Fruit fly (Drosophila melanogaster) whole organism, embryonic: ENCODE results near the gene CG6656.

ENCODE experiments used
- B-H2 ChIP-seq: fragments of 200-800 bp; sonication (Bioruptor generic); optimal IDR thresholded peaks from 2 replicates; lab custom pipeline; 2018; ENCODE audit warnings: missing biosample characterization, mild to moderate bottlenecking, missing genetic modification characterization
- CG10366 ChIP-seq: fragments of 200-800 bp; sonication (Bioruptor generic); IDR thresholded peaks from 2 replicates; pipeline ENCODE4 v1.3.6; 2022; ENCODE audit warnings: missing biosample characterization, missing genetic modification characterization
- CG10462 ChIP-seq: fragments of 200-800 bp; sonication (Bioruptor generic); optimal IDR thresholded peaks from 2 replicates; lab custom pipeline; 2016; ENCODE audit warnings: missing biosample characterization, missing genetic modification characterization
- CG12236 ChIP-seq: fragments of 200-800 bp; sonication (Bioruptor generic); optimal IDR thresholded peaks from 2 replicates; lab custom pipeline; 2016; ENCODE audit warnings: missing biosample characterization, missing genetic modification characterization
- CG12391 ChIP-seq: fragments of 200-800 bp; sonication (Bioruptor generic); optimal IDR thresholded peaks from 3 replicates; lab custom pipeline; 2018; ENCODE audit warnings: missing biosample characterization, mild to moderate bottlenecking, missing genetic modification characterization, moderate library complexity
- CG14710 ChIP-seq: fragments of 200-800 bp; sonication (Bioruptor generic); optimal IDR thresholded peaks from 3 replicates; lab custom pipeline; 2019; ENCODE audit warnings: missing biosample characterization, mild to moderate bottlenecking, missing genetic modification characterization, moderate library complexity
- CG16815 ChIP-seq: fragments of 200-800 bp; sonication (Bioruptor generic); optimal IDR thresholded peaks from 3 replicates; lab custom pipeline; 2017; ENCODE audit warnings: missing biosample characterization, mild to moderate bottlenecking, missing genetic modification characterization
- CG17328 ChIP-seq: fragments of 200-800 bp; sonication (Bioruptor generic); IDR thresholded peaks from 2 replicates; pipeline ENCODE4 v1.3.6; 2022; ENCODE audit warnings: missing biosample characterization, missing genetic modification characterization
- CG17912 ChIP-seq: fragments of 200-800 bp; sonication (Bioruptor generic); optimal IDR thresholded peaks from 2 replicates; lab custom pipeline; 2018; ENCODE audit warnings: missing biosample characterization, mild to moderate bottlenecking, missing genetic modification characterization
- CG1832 ChIP-seq: fragments of 200-800 bp; sonication (Bioruptor generic); optimal IDR thresholded peaks from 2 replicates; lab custom pipeline; 2017; ENCODE audit warnings: missing biosample characterization, mild to moderate bottlenecking, missing genetic modification characterization, inconsistent platforms
- CG18619 ChIP-seq: fragments of 200-800 bp; sonication (Bioruptor generic); optimal IDR thresholded peaks from 3 replicates; lab custom pipeline; 2017; ENCODE audit warnings: missing biosample characterization, mild to moderate bottlenecking, missing genetic modification characterization
- CG2116 ChIP-seq: fragments of 200-800 bp; sonication (Bioruptor generic); optimal IDR thresholded peaks from 3 replicates; lab custom pipeline; 2018; ENCODE audit warnings: missing biosample characterization, mild to moderate bottlenecking, missing genetic modification characterization
- CG2712 ChIP-seq: fragments of 200-800 bp; optimal IDR thresholded peaks from 3 replicates; lab custom pipeline; 2019; ENCODE audit warnings: missing biosample characterization, mild to moderate bottlenecking, missing genetic modification characterization, moderate library complexity
- CG30403 ChIP-seq: fragments of 200-800 bp; sonication (Bioruptor generic); optimal IDR thresholded peaks from 3 replicates; lab custom pipeline; 2016; ENCODE audit warnings: missing biosample characterization, missing genetic modification characterization
- CG3065 ChIP-seq: fragments of 200-800 bp; sonication (Bioruptor generic); optimal IDR thresholded peaks from 2 replicates; lab custom pipeline; 2016; ENCODE audit warnings: missing biosample characterization, missing genetic modification characterization
- CG31224 ChIP-seq: fragments of 200-800 bp; sonication (Bioruptor generic); IDR thresholded peaks from 2 replicates; pipeline ENCODE4 v1.3.6; 2022; ENCODE audit warnings: missing biosample characterization, missing genetic modification characterization
- CG4424 ChIP-seq: fragments of 200-800 bp; sonication (Bioruptor generic); optimal IDR thresholded peaks from 3 replicates; lab custom pipeline; 2016; ENCODE audit warnings: missing biosample characterization, missing genetic modification characterization
- CG6791 ChIP-seq: fragments of 200-800 bp; sonication (Bioruptor generic); IDR thresholded peaks from 3 replicates; pipeline ENCODE4 v1.3.6; 2022; ENCODE audit warnings: missing biosample characterization, missing genetic modification characterization; ENCODE audit not compliant: partially characterized antibody
- CG6813 ChIP-seq: fragments of 200-800 bp; sonication (Bioruptor generic); optimal IDR thresholded peaks from 2 replicates; lab custom pipeline; 2017; ENCODE audit warnings: missing biosample characterization, missing genetic modification characterization, mild to moderate bottlenecking, moderate library complexity, missing genetic modification reagents
- CG8924 ChIP-seq: fragments of 200-800 bp; optimal IDR thresholded peaks from 3 replicates; lab custom pipeline; 2019; ENCODE audit warnings: missing biosample characterization, mild to moderate bottlenecking, missing genetic modification characterization, moderate library complexity
- CG9609 ChIP-seq: fragments of 200-800 bp; sonication (Bioruptor generic); optimal IDR thresholded peaks from 3 replicates; lab custom pipeline; 2016; ENCODE audit warnings: missing biosample characterization, missing genetic modification characterization
- Chrac-16 ChIP-seq: fragments of 200-800 bp; sonication (Bioruptor generic); optimal IDR thresholded peaks from 3 replicates; lab custom pipeline; 2016; ENCODE audit warnings: missing biosample characterization, missing genetic modification characterization
- Dip3 ChIP-seq: fragments of 200-800 bp; sonication (Bioruptor generic); optimal IDR thresholded peaks from 3 replicates; lab custom pipeline; 2016; ENCODE audit warnings: missing biosample characterization, missing genetic modification characterization
- Dp ChIP-seq: fragments of 200-800 bp; sonication (Bioruptor generic); optimal IDR thresholded peaks from 2 replicates; lab custom pipeline; 2018; ENCODE audit warnings: missing biosample characterization, mild to moderate bottlenecking, missing genetic modification characterization, moderate library complexity
- Drgx ChIP-seq: fragments of 200-800 bp; sonication (Bioruptor generic); IDR thresholded peaks from 2 replicates; pipeline ENCODE4 v1.3.6; 2022; ENCODE audit warnings: missing biosample characterization, missing genetic modification characterization
- Eip74EF ChIP-seq, 2 experiments: fragments of 200-800 bp in 1 of 2; fragments of >200 bp in 1 of 2; sonication (Bioruptor generic) in 1 of 2; optimal IDR thresholded peaks; 2 replicates each; lab custom pipeline; 2017 to 2019; ENCODE audit warnings: missing biosample characterization in 2 of 2, missing genetic modification characterization in 2 of 2, mild to moderate bottlenecking in 1 of 2, moderate library complexity in 1 of 2
- Fer3 ChIP-seq: fragments of 200-800 bp; sonication (Bioruptor generic); optimal IDR thresholded peaks from 2 replicates; lab custom pipeline; 2018; ENCODE audit warnings: missing biosample characterization, mild to moderate bottlenecking, missing genetic modification characterization, moderate library complexity
- Gsc ChIP-seq: fragments of 200-800 bp; sonication (Bioruptor generic); IDR thresholded peaks from 2 replicates; pipeline ENCODE4 v1.3.6; 2022; ENCODE audit warnings: missing biosample characterization, missing genetic modification characterization
- H15 ChIP-seq: fragments of 200-800 bp; sonication (Bioruptor generic); IDR thresholded peaks from 3 replicates; pipeline ENCODE4 v1.3.6; 2022; ENCODE audit warnings: missing biosample characterization, missing genetic modification characterization
- H2.0 ChIP-seq: fragments of 200-800 bp; sonication (Bioruptor generic); IDR thresholded peaks from 2 replicates; pipeline ENCODE4 v1.3.6; 2022; ENCODE audit warnings: missing biosample characterization, missing genetic modification characterization
- Hand ChIP-seq: fragments of 200-800 bp; sonication (Bioruptor generic); optimal IDR thresholded peaks from 2 replicates; lab custom pipeline; 2017; ENCODE audit warnings: mild to moderate bottlenecking, missing biosample characterization, missing genetic modification reagents, missing genetic modification characterization
- Jarid2 ChIP-seq: fragments of 200-800 bp; sonication (Bioruptor generic); optimal IDR thresholded peaks from 3 replicates; lab custom pipeline; 2017; ENCODE audit warnings: mild to moderate bottlenecking, missing biosample characterization, missing genetic modification reagents, missing genetic modification characterization
- MBD-R2 ChIP-seq: fragments of 200-800 bp; sonication (Bioruptor generic); IDR thresholded peaks from 2 replicates; pipeline ENCODE4 v1.3.6; 2022; ENCODE audit warnings: missing biosample characterization, missing genetic modification characterization
- Mad ChIP-seq: fragments of 200-800 bp; sonication (Bioruptor generic); optimal IDR thresholded peaks from 2 replicates; lab custom pipeline; 2016; ENCODE audit warnings: missing biosample characterization, missing genetic modification characterization
- Nf-YB ChIP-seq: fragments of 200-800 bp; sonication (Bioruptor generic); optimal IDR thresholded peaks from 3 replicates; lab custom pipeline; 2019; ENCODE audit warnings: missing biosample characterization, mild to moderate bottlenecking, missing genetic modification characterization, moderate library complexity
- Sox102F ChIP-seq: fragments of 200-800 bp; sonication (Bioruptor generic); optimal IDR thresholded peaks from 2 replicates; lab custom pipeline; 2018; ENCODE audit warnings: missing biosample characterization, mild to moderate bottlenecking, missing genetic modification characterization, moderate library complexity
- Trl ChIP-seq, 3 experiments: fragments of >200 bp in 2 of 3; fragments of 200-800 bp in 1 of 3; sonication (Bioruptor generic) in 1 of 3; optimal IDR thresholded peaks; 2 replicates in 1 of 3; 3 replicates in 2 of 3; lab custom pipeline; 2016 to 2017; ENCODE audit warnings: missing biosample characterization in 1 of 3, missing genetic modification characterization in 1 of 3
- Xrp1 ChIP-seq: fragments of 200-800 bp; sonication (Bioruptor generic); IDR thresholded peaks from 2 replicates; pipeline ENCODE4 v1.3.6; 2022; ENCODE audit warnings: missing biosample characterization, missing genetic modification characterization
- cato ChIP-seq: fragments of 200-800 bp; sonication (Bioruptor generic); optimal IDR thresholded peaks from 2 replicates; lab custom pipeline; 2016; ENCODE audit warnings: missing biosample characterization, missing genetic modification characterization, borderline replicate concordance
- chif ChIP-seq, 2 experiments: fragments of 200-800 bp; sonication (Bioruptor generic); optimal IDR thresholded peaks; 3 replicates each; lab custom pipeline; 2016; ENCODE audit warnings: missing biosample characterization in 2 of 2, missing genetic modification characterization in 2 of 2
- corto ChIP-seq: fragments of 200-800 bp; sonication (Bioruptor generic); optimal IDR thresholded peaks from 2 replicates; lab custom pipeline; 2016; ENCODE audit warnings: missing biosample characterization, mild to moderate bottlenecking, missing genetic modification characterization, moderate library complexity
- esg ChIP-seq: fragments of 200-800 bp; sonication (Bioruptor generic); conservative IDR thresholded peaks from 2 replicates; pipeline ENCODE4 v1.3.6; 2022; ENCODE audit warnings: missing biosample characterization, missing genetic modification characterization
- fd96Cb ChIP-seq: fragments of 200-800 bp; sonication (Bioruptor generic); optimal IDR thresholded peaks from 2 replicates; lab custom pipeline; 2018; ENCODE audit warnings: missing biosample characterization, mild to moderate bottlenecking, missing genetic modification characterization, moderate library complexity
- gro ChIP-seq: fragments of 200-800 bp; sonication (Bioruptor generic); optimal IDR thresholded peaks from 2 replicates; lab custom pipeline; 2016; ENCODE audit warnings: missing biosample characterization, missing genetic modification characterization
- hbn ChIP-seq: fragments of 200-800 bp; sonication (Bioruptor generic); IDR thresholded peaks from 2 replicates; pipeline ENCODE4 v1.3.6; 2022; ENCODE audit warnings: missing biosample characterization, missing genetic modification characterization; ENCODE audit not compliant: partially characterized antibody
- mirr ChIP-seq: fragments of 200-800 bp; sonication (Bioruptor generic); optimal IDR thresholded peaks from 3 replicates; lab custom pipeline; 2018; ENCODE audit warnings: missing biosample characterization, mild to moderate bottlenecking, missing genetic modification characterization
- nau ChIP-seq: fragments of 200-800 bp; sonication (Bioruptor generic); optimal IDR thresholded peaks from 3 replicates; lab custom pipeline; 2017; ENCODE audit warnings: missing biosample characterization, mild to moderate bottlenecking, missing genetic modification characterization, missing genetic modification reagents
- sim ChIP-seq: fragments of 200-800 bp; sonication (Bioruptor generic); IDR thresholded peaks from 2 replicates; pipeline ENCODE4 v1.3.6; 2022; ENCODE audit warnings: missing biosample characterization, missing genetic modification characterization
- trem ChIP-seq: fragments of 200-800 bp; optimal IDR thresholded peaks from 3 replicates; lab custom pipeline; 2019; ENCODE audit warnings: missing biosample characterization, mild to moderate bottlenecking, missing genetic modification characterization, moderate library complexity

CG6656 gene

dm6 chr3R:21848987-21849442 is 26.1 kb upstream of the CG6656 start (continued):
- TF ChIP-seq CG18619 (GFP tag; lab: Kevin White, UChicago) (peak; percentile 62), Hand (GFP tag; lab: Kevin White, UChicago) (no peak), Sox102F (peak; percentile 65), nau (GFP tag; lab: Kevin White, UChicago) (peak; percentile 53), CG2712 (tag; lab: Kevin White, UChicago) (peak; percentile 86), Dip3 (GFP tag; lab: Kevin White, UChicago) (peak; percentile 32), B-H2 (GFP tag; lab: Kevin White, UChicago) (no peak), Dp (no peak), CG17912 (GFP tag; lab: Kevin White, UChicago) (no peak), cato (peak; percentile 24), CG10462 (GFP tag; lab: Kevin White, UChicago) (peak; percentile 8), CG12236 (GFP tag; lab: Kevin White, UChicago) (peak; percentile 19), CG4424 (peak; percentile 76), Fer3 (tag; lab: Kevin White, UChicago) (peak; percentile 33), CG12391 (tag; lab: Kevin White, UChicago) (peak; percentile 73), CG6791 (no peak), CG1832 (GFP tag; lab: Kevin White, UChicago) (no peak), Drgx (GFP tag; lab: Robert Waterston, UW) (peak; percentile 89), CG6813 (GFP tag; lab: Kevin White, UChicago) (peak; percentile 66), sim (GFP tag; lab: Robert Waterston, UW) (peak; percentile 51), hbn (no peak), Eip74EF (GFP tag; optimal IDR thresholded peaks at IDR 0.05; lab: Kevin White, UChicago) (peak in 1 of 2 experiments; percentile 78), Jarid2 (GFP tag; lab: Kevin White, UChicago) (peak; percentile 17), CG17328 (GFP tag; lab: Robert Waterston, UW) (peak; percentile 32; the same call in 1 of the 2 replicates), Mad (GFP tag; lab: Kevin White, UChicago) (peak; percentile 36), CG2116 (GFP tag; lab: Kevin White, UChicago) (peak; percentile 20), Nf-YB (peak; percentile 58), CG9609 (GFP tag; lab: Kevin White, UChicago) (peak; percentile 31), chif (GFP tag; optimal IDR thresholded peaks at IDR 0.05; lab: Kevin White, UChicago) (peak; percentile 60 to 68), Gsc (GFP tag; lab: Robert Waterston, UW) (no peak), gro (GFP tag; lab: Kevin White, UChicago) (no peak), trem (peak; percentile 74), Trl (optimal IDR thresholded peaks at IDR 0.05; lab: Kevin White, UChicago) (no peak), Trl (GFP tag; optimal IDR thresholded peaks at IDR 0.05; lab: Kevin White, UChicago) (peak; percentile 66), MBD-R2 (no peak), CG3065 (GFP tag; lab: Kevin White, UChicago) (peak; percentile 30), CG10366 (GFP tag; lab: Robert Waterston, UW) (peak; percentile 24; the same call in 1 of the 2 replicates), CG14710 (tag; lab: Kevin White, UChicago) (peak; percentile 85), Xrp1 (GFP tag; lab: Robert Waterston, UW) (peak; percentile 71), CG31224 (GFP tag; lab: Robert Waterston, UW) (no peak), CG8924 (tag; lab: Kevin White, UChicago) (peak; percentile 84), H2.0 (0 out of 2 replicates have a peak, but pooled peaks have one; percentile 37), mirr (no peak), esg (GFP tag; lab: Robert Waterston, UW) (0 out of 2 replicates have a peak, but pooled peaks have one; percentile 9), H15 (GFP tag; lab: Robert Waterston, UW) (peak; percentile 38; the same call in 1 of the 3 replicates), CG16815 (GFP tag; lab: Kevin White, UChicago) (peak; percentile 63), Chrac-16 (GFP tag; lab: Kevin White, UChicago) (peak; percentile 54), corto (peak; percentile 90), fd96Cb (tag; lab: Kevin White, UChicago) (peak; percentile 74), CG30403 (GFP tag; lab: Kevin White, UChicago) (peak; percentile 80)
